Fruit fly (Drosophila melanogaster): ENCODE data around the gene CG16989.

DNA sequence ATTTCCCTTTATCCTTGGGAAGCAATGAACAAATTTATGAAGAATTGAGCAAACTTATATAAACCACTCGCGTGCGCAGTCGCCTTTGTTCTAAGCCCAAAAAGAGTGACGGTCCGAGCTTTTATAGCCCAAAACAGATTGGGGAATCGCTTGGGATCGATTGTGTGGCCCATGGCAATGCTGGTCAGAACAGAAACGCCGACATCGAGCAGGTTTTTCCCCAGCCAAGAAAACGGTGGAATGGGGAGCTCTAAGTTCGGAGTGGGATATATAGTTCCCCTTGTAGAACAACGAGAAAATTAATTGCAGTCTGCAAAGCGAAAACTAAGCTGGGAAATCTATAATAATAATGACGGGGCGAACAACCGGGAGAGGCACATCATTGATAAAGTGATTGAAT lies 41.7 kb upstream of the CG16989 start, which contains the start of gene CG13362:
- TF ChIP-seq CG14655 (GFP tag; optimal IDR thresholded peaks at IDR 0.05) = no peak
- no peak for TF ChIP-seq EcR (GFP tag; optimal IDR thresholded peaks at IDR 0.05)
